Worm (Caenorhabditis elegans): ENCODE data around the gene twk-8.

- no peak for TF ChIP-seq B0310.2 (tag; optimal IDR thresholded peaks at IDR 0.05)
- TF ChIP-seq pes-1 (GFP tag; IDR thresholded peaks at IDR 0.05): no peak
- no peak for TF ChIP-seq sea-1 (GFP tag; conservative IDR thresholded peaks at IDR 0.05)
- no peak for TF ChIP-seq ets-7 (tag; optimal IDR thresholded peaks at IDR 0.05)
- TF ChIP-seq ama-1 (optimal IDR thresholded peaks at IDR 0.05): no peak
- no peak for TF ChIP-seq hmbx-1 (tag; optimal IDR thresholded peaks at IDR 0.05)
- TF ChIP-seq scrt-1 (GFP tag; IDR thresholded peaks at IDR 0.05): no peak
Observed at ce11 chrIV:9130605-9131004, 48.5 kb downstream of the twk-8 start.

All from whole organism, early embryonic.